Fruit fly (Drosophila melanogaster) whole organism, prepupa: ENCODE results near the gene Mct1.
A peak's percentile ranks its signal among the peaks of the same experiment; 100 is the strongest.

ENCODE experiments used
- CG1621 ChIP-seq: fragments of 200-800 bp; sonication (Bioruptor generic); optimal IDR thresholded peaks from 3 replicates; lab custom pipeline; 2018; ENCODE audit warnings: missing biosample characterization, mild to moderate bottlenecking, missing genetic modification characterization
- CG32006 ChIP-seq: fragments of 200-800 bp; sonication (Bioruptor generic); optimal IDR thresholded peaks from 3 replicates; lab custom pipeline; 2017; ENCODE audit warnings: missing biosample characterization, mild to moderate bottlenecking, missing genetic modification characterization
- CG6854 ChIP-seq: fragments of 200-800 bp; sonication (Bioruptor generic); optimal IDR thresholded peaks from 2 replicates; lab custom pipeline; 2017; ENCODE audit warnings: missing biosample characterization, mild to moderate bottlenecking, missing genetic modification characterization
- CG7368 ChIP-seq: fragments of 200-800 bp; sonication (Bioruptor generic); optimal IDR thresholded peaks from 3 replicates; lab custom pipeline; 2016; ENCODE audit warnings: missing biosample characterization, missing genetic modification characterization
- CG9139 ChIP-seq: fragments of 200-800 bp; sonication (Bioruptor generic); optimal IDR thresholded peaks from 3 replicates; lab custom pipeline; 2017; ENCODE audit warnings: missing biosample characterization, mild to moderate bottlenecking, missing genetic modification characterization
- Gug ChIP-seq: fragments of 200-800 bp; sonication (Bioruptor generic); IDR thresholded peaks from 2 replicates; pipeline ENCODE4 v1.3.6; 2022; ENCODE audit warnings: missing biosample characterization, missing genetic modification characterization
- Sox15 ChIP-seq: fragments of 200-800 bp; sonication (Bioruptor generic); optimal IDR thresholded peaks from 3 replicates; lab custom pipeline; 2016; ENCODE audit warnings: missing biosample characterization, missing genetic modification characterization
- lz ChIP-seq: fragments of 200-800 bp; sonication (Bioruptor generic); optimal IDR thresholded peaks from 3 replicates; lab custom pipeline; 2016; ENCODE audit warnings: missing biosample characterization, missing genetic modification characterization
- spab ChIP-seq: fragments of 200-800 bp; sonication (Bioruptor generic); optimal IDR thresholded peaks from 2 replicates; lab custom pipeline; 2017; ENCODE audit warnings: missing biosample characterization, mild to moderate bottlenecking, missing genetic modification characterization, missing genetic modification reagents

DNA sequence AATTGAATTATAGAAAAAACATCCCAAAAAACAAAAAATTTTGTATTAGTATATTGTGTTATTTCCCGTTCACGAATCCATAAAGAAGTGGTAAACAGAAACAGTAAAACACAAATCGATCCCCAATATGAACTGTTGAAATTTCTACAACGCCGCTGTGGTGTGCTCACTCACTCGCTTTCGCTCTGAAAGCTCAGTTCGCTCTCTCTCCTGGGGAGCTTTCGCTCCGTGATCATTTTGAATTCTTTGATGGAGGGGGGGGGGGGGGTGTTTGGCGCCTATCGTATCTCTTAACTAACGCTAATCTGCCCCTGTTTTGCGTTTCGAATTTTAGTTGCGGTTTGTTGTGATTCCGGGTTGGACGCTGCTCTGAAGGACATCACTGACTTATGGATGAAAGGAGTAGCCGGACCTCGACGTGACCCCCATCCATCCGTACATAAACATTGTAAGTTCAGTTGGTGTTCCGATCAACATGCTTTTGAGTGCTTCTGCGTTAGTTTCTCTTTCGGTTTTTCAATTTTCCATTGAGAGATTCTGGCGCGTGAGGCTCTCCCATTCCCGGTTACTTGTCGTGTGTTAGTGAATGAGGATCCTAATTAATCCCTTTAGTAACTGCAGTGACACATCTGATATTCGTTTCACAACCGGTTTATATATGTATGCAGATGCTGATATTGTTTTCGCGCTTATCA is 47.7 kb upstream of the Mct1 start, which contains the start of gene D2hgdh:
- TF ChIP-seq spab (no peak), lz (GFP tag; lab: Kevin White, UChicago) (peak; percentile 21), Sox15 (no peak), Gug (GFP tag; lab: Robert Waterston, UW) (no peak), CG32006 (GFP tag; lab: Kevin White, UChicago) (no peak), CG6854 (GFP tag; lab: Kevin White, UChicago) (no peak), CG9139 (GFP tag; lab: Kevin White, UChicago) (no peak), CG7368 (GFP tag; lab: Kevin White, UChicago) (no peak), CG1621 (tag; lab: Kevin White, UChicago) (no peak)
